Worm (Caenorhabditis elegans): Measurements from ENCODE around the gene T01C3.3.

ce11 chrV:15011560-15011959, 19.1 kb upstream of the T01C3.3 start, which contains the start of gene nmr-2:
- TF ChIP-seq nhr-76 (tag; optimal IDR thresholded peaks at IDR 0.05) (no peak), skn-1 (tag; optimal IDR thresholded peaks at IDR 0.05) (no peak), fkh-10 (GFP tag; optimal IDR thresholded peaks at IDR 0.05) (no peak), sptf-1 (tag; optimal IDR thresholded peaks at IDR 0.05) (no peak), pqm-1 (tag; optimal IDR thresholded peaks at IDR 0.05) (no peak), fos-1 (tag; optimal IDR thresholded peaks at IDR 0.05) (no peak), ces-1 (GFP tag; optimal IDR thresholded peaks at IDR 0.05) (no peak)

All from whole organism, L1 larva.